Fruit fly (Drosophila melanogaster) whole organism, embryonic: ENCODE measurements around the gene CG43055.
A peak's percentile ranks its signal among the peaks of the same experiment; 100 is the strongest.

ENCODE experiments used
- Adf1 ChIP-seq: fragments of 200-800 bp; sonication (Bioruptor generic); IDR thresholded peaks from 2 replicates; pipeline ENCODE4 v1.3.6; 2022; ENCODE audit warnings: missing biosample characterization, missing genetic modification characterization
- CG10147 ChIP-seq: fragments of 200-800 bp; sonication (Bioruptor generic); optimal IDR thresholded peaks from 2 replicates; lab custom pipeline; 2019; ENCODE audit warnings: missing biosample characterization, mild to moderate bottlenecking, missing genetic modification characterization, moderate library complexity
- CG12391 ChIP-seq: fragments of 200-800 bp; sonication (Bioruptor generic); optimal IDR thresholded peaks from 3 replicates; lab custom pipeline; 2018; ENCODE audit warnings: missing biosample characterization, mild to moderate bottlenecking, missing genetic modification characterization, moderate library complexity
- CG17361 ChIP-seq: fragments of 200-800 bp; sonication (Bioruptor generic); IDR thresholded peaks from 3 replicates; pipeline ENCODE4 v1.3.6; 2022; ENCODE audit warnings: missing biosample characterization, missing genetic modification characterization
- CG17385 ChIP-seq: fragments of 200-800 bp; sonication (Bioruptor generic); optimal IDR thresholded peaks from 3 replicates; lab custom pipeline; 2018; ENCODE audit warnings: missing biosample characterization, mild to moderate bottlenecking, missing genetic modification characterization
- CG17568 ChIP-seq: fragments of 200-800 bp; sonication (Bioruptor generic); optimal IDR thresholded peaks from 2 replicates; lab custom pipeline; 2018; ENCODE audit warnings: missing biosample characterization, mild to moderate bottlenecking, missing genetic modification characterization, moderate library complexity
- CG18619 ChIP-seq: fragments of 200-800 bp; sonication (Bioruptor generic); optimal IDR thresholded peaks from 3 replicates; lab custom pipeline; 2017; ENCODE audit warnings: missing biosample characterization, mild to moderate bottlenecking, missing genetic modification characterization
- CG31388 ChIP-seq: fragments of 200-800 bp; sonication (Bioruptor generic); optimal IDR thresholded peaks from 2 replicates; lab custom pipeline; 2016; ENCODE audit warnings: missing biosample characterization, missing genetic modification characterization
- CG3847 ChIP-seq: fragments of 200-800 bp; sonication (Bioruptor generic); IDR thresholded peaks from 2 replicates; pipeline ENCODE4 v1.3.6; 2022; ENCODE audit warnings: missing biosample characterization, missing genetic modification characterization
- CG42726 ChIP-seq: fragments of 200-800 bp; sonication (Bioruptor generic); IDR thresholded peaks from 2 replicates; pipeline ENCODE4 v1.3.6; 2022; ENCODE audit warnings: missing biosample characterization, missing genetic modification characterization; ENCODE audit not compliant: partially characterized antibody
- CG4282 ChIP-seq: fragments of 200-800 bp; sonication (Bioruptor generic); optimal IDR thresholded peaks from 2 replicates; lab custom pipeline; 2016; ENCODE audit warnings: missing biosample characterization, missing genetic modification characterization
- CG4360 ChIP-seq: fragments of 200-800 bp; sonication (Bioruptor generic); IDR thresholded peaks from 2 replicates; pipeline ENCODE4 v1.3.6; 2022; ENCODE audit warnings: missing biosample characterization, missing genetic modification characterization
- CG43689 ChIP-seq: fragments of 200-800 bp; sonication (Bioruptor generic); IDR thresholded peaks from 2 replicates; pipeline ENCODE4 v1.3.6; 2022; ENCODE audit warnings: missing biosample characterization, missing genetic modification characterization
- CG7963 ChIP-seq: fragments of 200-800 bp; sonication (Bioruptor generic); IDR thresholded peaks from 3 replicates; pipeline ENCODE4 v1.3.6; 2022; ENCODE audit warnings: missing biosample characterization, missing genetic modification characterization; ENCODE audit not compliant: partially characterized antibody
- Deaf1 ChIP-seq: fragments of 200-800 bp; optimal IDR thresholded peaks from 3 replicates; lab custom pipeline; 2019; ENCODE audit warnings: missing biosample characterization, mild to moderate bottlenecking, missing genetic modification characterization, moderate library complexity
- Dll ChIP-seq: fragments of 200-800 bp; sonication (Bioruptor generic); IDR thresholded peaks from 4 replicates; pipeline ENCODE4 v1.3.6; 2022; ENCODE audit warnings: missing biosample characterization, missing genetic modification characterization; ENCODE audit not compliant: partially characterized antibody
- E2f1 ChIP-seq: fragments of 200-800 bp; sonication (Bioruptor generic); IDR thresholded peaks from 2 replicates; pipeline ENCODE4 v1.3.6; 2022; ENCODE audit warnings: missing biosample characterization, missing genetic modification characterization
- HmgD ChIP-seq: fragments of 200-800 bp; sonication (Bioruptor generic); optimal IDR thresholded peaks from 3 replicates; lab custom pipeline; 2016; ENCODE audit warnings: missing biosample characterization, missing genetic modification characterization
- Hr78 ChIP-seq, 2 experiments: fragments of 200-800 bp in 1 of 2; fragments of >200 bp in 1 of 2; sonication (Bioruptor generic) in 1 of 2; optimal IDR thresholded peaks; 2 replicates each; lab custom pipeline; 2017 to 2019; ENCODE audit warnings: missing biosample characterization in 2 of 2, missing genetic modification characterization in 2 of 2, mild to moderate bottlenecking in 1 of 2, moderate library complexity in 1 of 2
- Max ChIP-seq: fragments of 200-800 bp; sonication (Bioruptor generic); optimal IDR thresholded peaks from 2 replicates; lab custom pipeline; 2016; ENCODE audit warnings: missing biosample characterization, mild to moderate bottlenecking, missing genetic modification characterization
- Med ChIP-seq: fragments of 200-800 bp; sonication (Bioruptor generic); peaks from one replicate; lab custom pipeline; 2016; ENCODE audit warnings: missing biosample characterization, missing genetic modification characterization, mild to moderate bottlenecking, inconsistent platforms, moderate library complexity
- Mes4 ChIP-seq: fragments of 200-800 bp; sonication (Bioruptor generic); optimal IDR thresholded peaks from 2 replicates; lab custom pipeline; 2016; ENCODE audit warnings: missing biosample characterization, missing genetic modification characterization
- Pdp1 ChIP-seq, 2 experiments: fragments of 200-800 bp; sonication (Bioruptor generic); optimal IDR thresholded peaks; 3 replicates each; lab custom pipeline; 2016; ENCODE audit warnings: missing biosample characterization in 2 of 2, missing genetic modification characterization in 2 of 2, mild to moderate bottlenecking in 1 of 2, moderate library complexity in 1 of 2
- Taf1 ChIP-seq: fragments of 200-800 bp; sonication (Bioruptor generic); IDR thresholded peaks from 2 replicates; pipeline ENCODE4 v1.3.6; 2022; ENCODE audit warnings: missing biosample characterization, missing genetic modification characterization
- bbx ChIP-seq: fragments of 200-800 bp; sonication (Bioruptor generic); IDR thresholded peaks from 2 replicates; pipeline ENCODE4 v1.3.6; 2022; ENCODE audit warnings: missing biosample characterization, missing genetic modification characterization; ENCODE audit not compliant: partially characterized antibody
- chn ChIP-seq: fragments of 200-800 bp; sonication (Bioruptor generic); optimal IDR thresholded peaks from 2 replicates; lab custom pipeline; 2016; ENCODE audit warnings: missing biosample characterization, missing genetic modification characterization
- dati ChIP-seq: fragments of 200-800 bp; sonication (Bioruptor generic); IDR thresholded peaks from 2 replicates; pipeline ENCODE4 v1.3.6; 2022; ENCODE audit warnings: missing biosample characterization, missing genetic modification characterization
- dmrt11E ChIP-seq: fragments of 200-800 bp; sonication (Bioruptor generic); optimal IDR thresholded peaks from 3 replicates; lab custom pipeline; 2018; ENCODE audit warnings: missing biosample characterization, mild to moderate bottlenecking, missing genetic modification characterization, moderate library complexity
- dysf ChIP-seq: fragments of 200-800 bp; sonication (Bioruptor generic); IDR thresholded peaks from 3 replicates; pipeline ENCODE4 v1.3.6; 2022; ENCODE audit warnings: missing biosample characterization, missing genetic modification characterization
- ems ChIP-seq: fragments of 200-800 bp; sonication (Bioruptor generic); optimal IDR thresholded peaks from 3 replicates; lab custom pipeline; 2016; ENCODE audit warnings: missing biosample characterization, missing genetic modification characterization
- eve ChIP-seq, 2 experiments: fragments of >200 bp; optimal IDR thresholded peaks; 2 replicates each; lab custom pipeline; 2017; ENCODE audit warnings: missing biosample characterization in 2 of 2, missing genetic modification characterization in 2 of 2
- fd102C ChIP-seq: fragments of 200-800 bp; sonication (Bioruptor generic); optimal IDR thresholded peaks from 2 replicates; lab custom pipeline; 2018; ENCODE audit warnings: missing biosample characterization, mild to moderate bottlenecking, missing genetic modification characterization, moderate library complexity
- insv ChIP-seq, 2 experiments: fragments of 200-800 bp; sonication (Bioruptor generic); optimal IDR thresholded peaks; 3 replicates each; lab custom pipeline; 2016 to 2018; ENCODE audit warnings: missing biosample characterization in 2 of 2, missing genetic modification characterization in 2 of 2
- kah ChIP-seq: fragments of 200-800 bp; sonication (Bioruptor generic); optimal IDR thresholded peaks from 2 replicates; lab custom pipeline; 2018; ENCODE audit warnings: missing biosample characterization, mild to moderate bottlenecking, missing genetic modification characterization
- kay ChIP-seq: fragments of 200-800 bp; sonication (Bioruptor generic); optimal IDR thresholded peaks from 2 replicates; lab custom pipeline; 2016; ENCODE audit warnings: missing biosample characterization, missing genetic modification characterization
- nerfin-2 ChIP-seq: fragments of 200-800 bp; sonication (Bioruptor generic); IDR thresholded peaks from 2 replicates; pipeline ENCODE4 v1.3.6; 2022; ENCODE audit warnings: missing biosample characterization, missing genetic modification characterization; ENCODE audit not compliant: partially characterized antibody
- odd ChIP-seq: fragments of 200-800 bp; sonication (Bioruptor generic); optimal IDR thresholded peaks from 2 replicates; lab custom pipeline; 2017; ENCODE audit warnings: missing biosample characterization, mild to moderate bottlenecking, missing genetic modification characterization
- peb ChIP-seq: fragments of 200-800 bp; sonication (Bioruptor generic); IDR thresholded peaks from 2 replicates; pipeline ENCODE4 v1.3.6; 2022; ENCODE audit warnings: missing biosample characterization, missing genetic modification characterization
- ro ChIP-seq: fragments of 200-800 bp; sonication (Bioruptor generic); IDR thresholded peaks from 2 replicates; pipeline ENCODE4 v1.3.6; 2022; ENCODE audit warnings: missing biosample characterization, missing genetic modification characterization
- sd ChIP-seq: fragments of 200-800 bp; sonication (Bioruptor generic); optimal IDR thresholded peaks from 3 replicates; lab custom pipeline; 2018; ENCODE audit warnings: missing biosample characterization, mild to moderate bottlenecking, missing genetic modification characterization, moderate library complexity
- sens-2 ChIP-seq: fragments of 200-800 bp; sonication (Bioruptor generic); IDR thresholded peaks from 2 replicates; pipeline ENCODE4 v1.3.6; 2022; ENCODE audit warnings: missing biosample characterization, missing genetic modification characterization
- slbo ChIP-seq: fragments of 200-800 bp; sonication (Bioruptor generic); IDR thresholded peaks from 2 replicates; pipeline ENCODE4 v1.3.6; 2022; ENCODE audit warnings: missing biosample characterization, missing genetic modification characterization
- sna ChIP-seq: fragments of 200-800 bp; sonication (Bioruptor generic); IDR thresholded peaks from 2 replicates; pipeline ENCODE4 v1.3.6; 2022; ENCODE audit warnings: missing biosample characterization, missing genetic modification characterization; ENCODE audit not compliant: partially characterized antibody
- so ChIP-seq: fragments of 200-800 bp; sonication (Bioruptor generic); IDR thresholded peaks from 3 replicates; pipeline ENCODE4 v1.3.6; 2022; ENCODE audit warnings: missing biosample characterization, missing genetic modification characterization
- sqz ChIP-seq: fragments of 200-800 bp; sonication (Bioruptor generic); optimal IDR thresholded peaks from 3 replicates; lab custom pipeline; 2018; ENCODE audit warnings: missing biosample characterization, mild to moderate bottlenecking, missing genetic modification characterization
- tap ChIP-seq: fragments of 200-800 bp; optimal IDR thresholded peaks from 3 replicates; lab custom pipeline; 2019; ENCODE audit warnings: missing biosample characterization, mild to moderate bottlenecking, missing genetic modification characterization, moderate library complexity
- tin ChIP-seq: fragments of 200-800 bp; sonication (Bioruptor generic); optimal IDR thresholded peaks from 3 replicates; lab custom pipeline; 2016; ENCODE audit warnings: missing biosample characterization, missing genetic modification characterization
- vnd ChIP-seq: fragments of 200-800 bp; sonication (Bioruptor generic); IDR thresholded peaks from 3 replicates; pipeline ENCODE4 v1.3.6; 2022; ENCODE audit warnings: missing biosample characterization, missing genetic modification characterization; ENCODE audit not compliant: partially characterized antibody

The CG43055 gene

DNA sequence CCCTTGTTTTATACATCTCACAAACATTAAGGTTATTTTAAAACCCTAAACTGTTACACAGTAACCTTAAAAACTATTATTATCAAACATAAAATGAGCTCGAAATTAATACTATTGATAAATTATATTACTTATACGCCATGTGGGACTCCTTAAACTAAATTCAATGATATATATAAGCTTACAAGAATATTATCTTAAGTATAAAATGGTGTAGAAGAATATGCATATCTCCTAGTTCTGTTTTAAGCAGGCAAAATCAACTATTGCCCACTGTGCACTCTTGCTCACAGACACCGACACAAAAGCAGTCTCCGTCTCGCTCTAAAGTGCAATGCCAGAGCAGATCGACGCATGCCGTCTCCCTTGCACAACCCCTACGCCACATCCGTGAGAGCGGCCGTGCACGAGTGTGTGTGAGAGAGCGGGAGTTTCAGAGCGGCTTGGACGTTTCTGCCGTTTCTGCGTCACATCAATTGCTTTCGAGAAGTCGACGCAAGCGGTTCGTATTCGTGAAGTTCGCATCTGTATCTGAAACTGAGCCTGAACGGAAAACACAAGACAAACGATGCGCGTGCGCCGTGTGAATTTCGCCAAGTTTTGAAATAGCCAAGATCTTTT is 39.3 kb upstream of the CG43055 start (continued):
- no peak for TF ChIP-seq CG31388 (GFP tag; lab: Kevin White, UChicago)
- no peak for TF ChIP-seq peb (GFP tag; lab: Robert Waterston, UW)
- no peak for TF ChIP-seq Taf1 (GFP tag; lab: Robert Waterston, UW)
- TF ChIP-seq dmrt11E (tag; lab: Kevin White, UChicago) = peak; percentile 93
- TF ChIP-seq odd (GFP tag; lab: Kevin White, UChicago) = peak; percentile 72
- TF ChIP-seq kah (GFP tag; lab: Kevin White, UChicago) = peak; percentile 16
- TF ChIP-seq CG18619 (GFP tag; lab: Kevin White, UChicago) = peak; percentile 46
- TF ChIP-seq slbo = 0 out of 2 replicates have a peak, but pooled peaks have one; percentile 8
- TF ChIP-seq bbx (GFP tag; lab: Robert Waterston, UW) = peak; percentile 63
- TF ChIP-seq Med (GFP tag; lab: Kevin White, UChicago) = peak; percentile 81
- TF ChIP-seq ro (GFP tag; lab: Robert Waterston, UW) = no peak
- no peak for TF ChIP-seq dati (GFP tag; lab: Robert Waterston, UW)
- peak; percentile 39 for TF ChIP-seq fd102C
- TF ChIP-seq sqz = peak; percentile 47
- TF ChIP-seq kay = peak; percentile 6
- peak; percentile 13 for TF ChIP-seq Max (GFP tag; lab: Kevin White, UChicago)
- no peak for TF ChIP-seq CG10147 (GFP tag; lab: Kevin White, UChicago)
- TF ChIP-seq Hr78 (GFP tag; optimal IDR thresholded peaks at IDR 0.05; lab: Kevin White, UChicago) = peak in 1 of 2 experiments; percentile 60
- TF ChIP-seq CG17385 (GFP tag; lab: Kevin White, UChicago) = peak; percentile 62
- peak; percentile 31; the same call in 1 of the 2 replicates for TF ChIP-seq CG4360
- peak; percentile 44; the same call in 1 of the 3 replicates for TF ChIP-seq dysf (GFP tag; lab: Robert Waterston, UW)
- TF ChIP-seq CG4282 (GFP tag; lab: Kevin White, UChicago) = peak; percentile 60
- TF ChIP-seq CG17361 (GFP tag; lab: Robert Waterston, UW) = peak; percentile 87; the same call in 2 of the 3 replicates
- no peak for TF ChIP-seq Pdp1 (GFP tag; optimal IDR thresholded peaks at IDR 0.05; lab: Kevin White, UChicago)
- peak; percentile 79 for TF ChIP-seq CG12391
- no peak for TF ChIP-seq CG17568 (GFP tag; lab: Kevin White, UChicago)
- TF ChIP-seq Mes4 (GFP tag; lab: Kevin White, UChicago) = no peak
- TF ChIP-seq tin (GFP tag; lab: Kevin White, UChicago) = peak; percentile 51
- TF ChIP-seq Adf1 (GFP tag; lab: Robert Waterston, UW) = 0 out of 2 replicates have a peak, but pooled peaks have one; percentile 25
- peak in 1 of 2 experiments; percentile 73 for TF ChIP-seq eve (GFP tag; optimal IDR thresholded peaks at IDR 0.05; lab: Kevin White, UChicago)
- TF ChIP-seq sna (GFP tag; lab: Robert Waterston, UW) = no peak
- TF ChIP-seq ems (GFP tag; lab: Kevin White, UChicago) = no peak
- no peak; the same call in 1 of the 2 replicates for TF ChIP-seq E2f1 (GFP tag; lab: Robert Waterston, UW)
- no peak for TF ChIP-seq so
- TF ChIP-seq Dll (GFP tag; lab: Robert Waterston, UW) = 0 out of 4 replicates have a peak, but pooled peaks have one; percentile 37
- no peak for TF ChIP-seq vnd
- peak in 1 of 2 experiments; percentile 24 for TF ChIP-seq insv (GFP tag; optimal IDR thresholded peaks at IDR 0.05; lab: Kevin White, UChicago)
- TF ChIP-seq HmgD (GFP tag; lab: Kevin White, UChicago) = peak; percentile 33
- peak; percentile 62; the same call in 1 of the 3 replicates for TF ChIP-seq CG7963 (GFP tag; lab: Robert Waterston, UW)
- peak; percentile 38 for TF ChIP-seq tap (tag; lab: Kevin White, UChicago)
- TF ChIP-seq CG42726 = 0 out of 2 replicates have a peak, but pooled peaks have one; percentile 41
- peak; percentile 49 for TF ChIP-seq sd (tag; lab: Kevin White, UChicago)
- TF ChIP-seq Deaf1 (tag; lab: Kevin White, UChicago) = peak; percentile 46
- no peak for TF ChIP-seq chn (GFP tag; lab: Kevin White, UChicago)
- TF ChIP-seq nerfin-2 (GFP tag; lab: Robert Waterston, UW) = no peak
- TF ChIP-seq sens-2 (GFP tag; lab: Robert Waterston, UW) = no peak
- TF ChIP-seq CG43689 = no peak
- no peak for TF ChIP-seq CG3847 (GFP tag; lab: Robert Waterston, UW)
